Worm (Caenorhabditis elegans) whole organism, L3 larva: ENCODE data around the gene H24K24.2.
"Not testable (repeated sequence)": the region's sequence is repeated elsewhere in the genome, so short reads cannot be mapped to it uniquely, and the experiment has no call there.

Experiments
- R02D3.7 ChIP-seq: fragments of 150-350 bp; optimal IDR thresholded peaks from 2 replicates; lab custom pipeline; 2014; ENCODE audit warnings: missing biosample characterization, missing genetic modification characterization
- aly-2 ChIP-seq: fragments of 150-350 bp; optimal IDR thresholded peaks from 2 replicates; lab custom pipeline; 2014; ENCODE audit warnings: missing biosample characterization, missing genetic modification characterization
- ama-1 ChIP-seq: fragments of 150-350 bp; optimal IDR thresholded peaks from 2 replicates; lab custom pipeline; 2018
- ceh-16 ChIP-seq: sonication (generic microtip); optimal IDR thresholded peaks from 2 replicates; lab custom pipeline; 2017; ENCODE audit warnings: missing biosample characterization, missing genetic modification characterization
- ceh-9 ChIP-seq: sonication (generic microtip); optimal IDR thresholded peaks from 2 replicates; lab custom pipeline; 2018; ENCODE audit warnings: missing biosample characterization, missing genetic modification characterization
- daf-12 ChIP-seq: fragments of 150-350 bp; optimal IDR thresholded peaks from 2 replicates; lab custom pipeline; 2014; ENCODE audit warnings: missing biosample characterization, missing genetic modification reagents, missing genetic modification characterization
- egl-27 ChIP-seq: sonication (generic microtip); optimal IDR thresholded peaks from 4 replicates; lab custom pipeline; 2017; ENCODE audit warnings: missing biosample characterization, missing genetic modification reagents, missing genetic modification characterization
- egl-5 ChIP-seq: fragments of 150-350 bp; optimal IDR thresholded peaks from 2 replicates; lab custom pipeline; 2017; ENCODE audit warnings: missing biosample characterization, missing genetic modification reagents, missing genetic modification characterization, inconsistent platforms
- elt-1 ChIP-seq: fragments of 150-350 bp; optimal IDR thresholded peaks from 2 replicates; lab custom pipeline; 2014; ENCODE audit warnings: missing biosample characterization, missing genetic modification characterization
- elt-2 ChIP-seq: sonication (generic microtip); optimal IDR thresholded peaks from 2 replicates; lab custom pipeline; 2016; ENCODE audit warnings: missing genetic modification reagents, mild to moderate bottlenecking, missing genetic modification characterization, missing compliant biosample characterization
- elt-3 ChIP-seq, 3 experiments: fragments of 150-350 bp in 1 of 3; sonication (generic microtip) in 2 of 3; optimal IDR thresholded peaks; 2 replicates in 2 of 3; 4 replicates in 1 of 3; lab custom pipeline; 2014 to 2017; ENCODE audit warnings: missing biosample characterization in 3 of 3, missing genetic modification characterization in 3 of 3
- eor-1 ChIP-seq, 2 experiments: fragments of 150-350 bp; optimal IDR thresholded peaks; 2 replicates each; lab custom pipeline; 2014 to 2018; ENCODE audit warnings: missing biosample characterization in 2 of 2, missing genetic modification characterization in 2 of 2
- fkh-10 ChIP-seq: sonication (generic microtip); optimal IDR thresholded peaks from 2 replicates; lab custom pipeline; 2017; ENCODE audit warnings: missing biosample characterization, missing genetic modification reagents, missing genetic modification characterization
- fos-1 ChIP-seq: fragments of 150-350 bp; optimal IDR thresholded peaks from 2 replicates; lab custom pipeline; 2014; ENCODE audit warnings: missing biosample characterization, missing genetic modification characterization
- hmg-11 ChIP-seq: sonication (generic microtip); optimal IDR thresholded peaks from 2 replicates; lab custom pipeline; 2016; ENCODE audit warnings: missing genetic modification characterization, missing compliant biosample characterization
- jun-1 ChIP-seq: fragments of 150-350 bp; optimal IDR thresholded peaks from 2 replicates; lab custom pipeline; 2014; ENCODE audit warnings: missing biosample characterization, missing genetic modification reagents, missing genetic modification characterization
- lin-15B ChIP-seq: fragments of 150-350 bp; optimal IDR thresholded peaks from 2 replicates; lab custom pipeline; 2014; ENCODE audit warnings: missing biosample characterization, missing genetic modification characterization
- lin-39 ChIP-seq: fragments of 150-350 bp; optimal IDR thresholded peaks from 2 replicates; lab custom pipeline; 2018; ENCODE audit warnings: missing biosample characterization, missing genetic modification reagents, missing genetic modification characterization
- lsy-12 ChIP-seq: sonication (generic microtip); optimal IDR thresholded peaks from 2 replicates; lab custom pipeline; 2016; ENCODE audit warnings: mild to moderate bottlenecking, missing genetic modification characterization, missing compliant biosample characterization
- mdl-1 ChIP-seq: fragments of 150-350 bp; optimal IDR thresholded peaks from 2 replicates; lab custom pipeline; 2014; ENCODE audit warnings: missing biosample characterization, missing genetic modification characterization
- mml-1 ChIP-seq: fragments of 150-350 bp; sonication (generic microtip); optimal IDR thresholded peaks from 3 replicates; lab custom pipeline; 2014; ENCODE audit warnings: missing biosample characterization, missing genetic modification characterization
- nfya-1 ChIP-seq: sonication (generic microtip); optimal IDR thresholded peaks from 2 replicates; lab custom pipeline; 2017; ENCODE audit warnings: missing genetic modification characterization, mild to moderate bottlenecking, missing compliant biosample characterization, antibody characterized with exemption, moderate library complexity; ENCODE audit not compliant: insufficient read depth
- nhr-11 ChIP-seq: fragments of 150-350 bp; optimal IDR thresholded peaks from 2 replicates; lab custom pipeline; 2014; ENCODE audit warnings: missing biosample characterization, missing genetic modification characterization
- nhr-12 ChIP-seq: fragments of 150-350 bp; optimal IDR thresholded peaks from 2 replicates; lab custom pipeline; 2014; ENCODE audit warnings: missing biosample characterization, missing genetic modification characterization
- nhr-23 ChIP-seq: fragments of 150-350 bp; optimal IDR thresholded peaks from 2 replicates; lab custom pipeline; 2014; ENCODE audit warnings: missing biosample characterization, missing genetic modification reagents, missing genetic modification characterization
- nhr-237 ChIP-seq: fragments of 150-350 bp; optimal IDR thresholded peaks from 2 replicates; lab custom pipeline; 2014; ENCODE audit warnings: missing biosample characterization, missing genetic modification characterization
- nhr-25 ChIP-seq: sonication (generic microtip); optimal IDR thresholded peaks from 2 replicates; lab custom pipeline; 2017; ENCODE audit warnings: missing biosample characterization, missing genetic modification characterization
- nhr-28 ChIP-seq: fragments of 150-350 bp; optimal IDR thresholded peaks from 2 replicates; lab custom pipeline; 2014; ENCODE audit warnings: missing biosample characterization, missing genetic modification characterization
- nhr-43 ChIP-seq: sonication (generic microtip); optimal IDR thresholded peaks from 2 replicates; lab custom pipeline; 2016; ENCODE audit warnings: mild to moderate bottlenecking, missing genetic modification characterization, missing compliant biosample characterization; ENCODE audit not compliant: poor library complexity, severe bottlenecking
- nhr-67 ChIP-seq: fragments of 150-350 bp; optimal IDR thresholded peaks from 2 replicates; lab custom pipeline; 2014; ENCODE audit warnings: missing biosample characterization, missing genetic modification characterization
- nhr-76 ChIP-seq: fragments of 150-350 bp; sonication (generic microtip); optimal IDR thresholded peaks from 5 replicates; lab custom pipeline; 2014; ENCODE audit warnings: missing biosample characterization, missing genetic modification characterization
- nhr-77 ChIP-seq: fragments of 150-350 bp; optimal IDR thresholded peaks from 2 replicates; lab custom pipeline; 2014; ENCODE audit warnings: missing biosample characterization, missing genetic modification characterization
- pqm-1 ChIP-seq: fragments of 150-350 bp; optimal IDR thresholded peaks from 2 replicates; lab custom pipeline; 2017; ENCODE audit warnings: missing biosample characterization, missing genetic modification characterization, inconsistent platforms
- snpc-4 ChIP-seq: fragments of 150-350 bp; optimal IDR thresholded peaks from 2 replicates; lab custom pipeline; 2014; ENCODE audit warnings: missing biosample characterization, missing genetic modification characterization
- tbx-2 ChIP-seq: sonication (generic microtip); optimal IDR thresholded peaks from 2 replicates; lab custom pipeline; 2016; ENCODE audit warnings: mild to moderate bottlenecking, missing genetic modification characterization, missing compliant biosample characterization
- ztf-11 ChIP-seq: fragments of 150-350 bp; optimal IDR thresholded peaks from 2 replicates; lab custom pipeline; 2014; ENCODE audit warnings: missing biosample characterization, missing genetic modification characterization

H24K24.2 gene

ce11 chrV:889216-889615 lies 28.4 kb upstream of the H24K24.2 start, which contains the start of gene T02B11.6:
TSS of gene T02B11.6 (minus strand) at chrV:889316.
- TF ChIP-seq egl-5 (tag; lab: Kevin White, UChicago) = no peak
- no peak for TF ChIP-seq nhr-28
- no peak for TF ChIP-seq ama-1
- TF ChIP-seq nhr-43 (tag; lab: Kevin White, UChicago) = no peak
- TF ChIP-seq mdl-1 (tag; lab: Kevin White, UChicago) = no peak
- TF ChIP-seq lsy-12 (tag; lab: Kevin White, UChicago) = no peak
- TF ChIP-seq elt-3 (tag; optimal IDR thresholded peaks at IDR 0.05; lab: Kevin White, UChicago) = no peak
- TF ChIP-seq mml-1 (tag; lab: Kevin White, UChicago) = no peak
- TF ChIP-seq jun-1 = no peak
- no peak for TF ChIP-seq fkh-10 (GFP tag; lab: Kevin White, UChicago)
- no peak for TF ChIP-seq ceh-16 (tag; lab: Kevin White, UChicago)
- no peak for TF ChIP-seq nhr-76 (tag; lab: Kevin White, UChicago)
- TF ChIP-seq snpc-4 = no peak

- TF ChIP-seq daf-12 (no peak), ztf-11 (tag; lab: Kevin White, UChicago) (no peak), nhr-28 (no peak), pqm-1 (tag; lab: Kevin White, UChicago) (no peak), nhr-11 (tag; lab: Kevin White, UChicago) (no peak), fos-1 (tag; lab: Kevin White, UChicago) (no peak), jun-1 (no peak), nhr-77 (no peak)
Observed at ce11 chrV:890423-890822, 27.2 kb upstream of the H24K24.2 start, which contains the start of gene srlf-21. TSS of gene srlf-21 (minus strand) at chrV:890523.

ce11 chrV:890835-891234 lies 26.8 kb upstream of the H24K24.2 start, which contains the start of gene srlf-22:
TSS of gene srlf-22 (plus strand) at chrV:891135.
- TF ChIP-seq lin-15B (tag; lab: Kevin White, UChicago); hmg-11 (tag; lab: Kevin White, UChicago); daf-12: not testable (repeated sequence)

ce11 chrV:893437-894018 lies 24.1 kb upstream of the H24K24.2 start, which contains the start of the genes srlf-23 and srlf-20:
TSS of gene srlf-23 (minus strand) at chrV:893537.
TSS of gene srlf-20 (plus strand) at chrV:893968.
- TF ChIP-seq elt-3 (tag; optimal IDR thresholded peaks at IDR 0.05; lab: Kevin White, UChicago) (no peak), nhr-237 (tag; lab: Kevin White, UChicago) (no peak)

ce11 chrV:899087-899486 lies 18.5 kb upstream of the H24K24.2 start, which contains the start of gene nas-32:
TSS of gene nas-32 (minus strand) at chrV:899187.
- TF ChIP-seq jun-1 (no peak), nhr-28 (no peak), nhr-67 (tag; lab: Kevin White, UChicago) (no peak), nfya-1 (tag; lab: Kevin White, UChicago) (no peak), aly-2 (no peak), lin-39 (no peak), tbx-2 (tag; lab: Kevin White, UChicago) (no peak), lin-15B (tag; lab: Kevin White, UChicago) (no peak), egl-27 (tag; lab: Kevin White, UChicago) (no peak), ceh-9 (tag; lab: Kevin White, UChicago) (no peak), fkh-10 (GFP tag; lab: Kevin White, UChicago) (no peak), pqm-1 (tag; lab: Kevin White, UChicago) (no peak), egl-5 (tag; lab: Kevin White, UChicago) (no peak), nhr-237 (tag; lab: Kevin White, UChicago) (no peak), nhr-43 (tag; lab: Kevin White, UChicago) (no peak)

ce11 chrV:903460-903859 lies 14.1 kb upstream of the H24K24.2 start, which contains the start of gene fmo-5:
TSS of gene fmo-5 (minus strand) at chrV:903665.
- no peak for TF ChIP-seq nhr-12 (tag; lab: Kevin White, UChicago)
- TF ChIP-seq nhr-43 (tag; lab: Kevin White, UChicago) = peak; percentile 52
- peak; percentile 30 for TF ChIP-seq nhr-25 (tag; lab: Kevin White, UChicago)
- TF ChIP-seq elt-1 (tag; lab: Kevin White, UChicago) = no peak
- peak; percentile 5 for TF ChIP-seq lin-15B (tag; lab: Kevin White, UChicago)
- no peak for TF ChIP-seq ceh-9 (tag; lab: Kevin White, UChicago)
- TF ChIP-seq pqm-1 (tag; lab: Kevin White, UChicago) = peak; percentile 42
- no peak for TF ChIP-seq R02D3.7
- TF ChIP-seq nhr-237 (tag; lab: Kevin White, UChicago) = no peak
- peak; percentile 59 for TF ChIP-seq elt-2 (tag; lab: Kevin White, UChicago)
- TF ChIP-seq nhr-76 (tag; lab: Kevin White, UChicago) = peak; percentile 31
- no peak for TF ChIP-seq eor-1 (tag; optimal IDR thresholded peaks at IDR 0.05; lab: Kevin White, UChicago)
- TF ChIP-seq mdl-1 (tag; lab: Kevin White, UChicago) = peak; percentile 51
- TF ChIP-seq daf-12 = no peak
- TF ChIP-seq egl-5 (tag; lab: Kevin White, UChicago) = no peak
- TF ChIP-seq nhr-23 = peak; percentile 10
- no peak for TF ChIP-seq ama-1
- TF ChIP-seq fos-1 (tag; lab: Kevin White, UChicago) = no peak
- TF ChIP-seq nhr-77 = no peak
- no peak for TF ChIP-seq hmg-11 (tag; lab: Kevin White, UChicago)
